Fruit fly (Drosophila melanogaster) whole organism, embryonic: ENCODE measurements around the gene CG16854.

Experiments
- B-H1 ChIP-seq: fragments of 200-800 bp; sonication (Bioruptor generic); IDR thresholded peaks from 3 replicates; pipeline ENCODE4 v1.3.6; 2022; ENCODE audit warnings: missing biosample characterization, missing genetic modification characterization
- CG10431 ChIP-seq: fragments of 200-800 bp; sonication (Bioruptor generic); optimal IDR thresholded peaks from 3 replicates; lab custom pipeline; 2018; ENCODE audit warnings: missing biosample characterization, mild to moderate bottlenecking, missing genetic modification characterization
- CG10959 ChIP-seq: fragments of 200-800 bp; sonication (Bioruptor generic); IDR thresholded peaks from 2 replicates; pipeline ENCODE4 v1.3.6; 2022; ENCODE audit warnings: missing biosample characterization, missing genetic modification characterization
- CG11696 ChIP-seq: fragments of 200-800 bp; sonication (Bioruptor generic); IDR thresholded peaks from 2 replicates; pipeline ENCODE4 v1.3.6; 2022; ENCODE audit warnings: missing biosample characterization, missing genetic modification characterization
- CG12236 ChIP-seq: fragments of 200-800 bp; sonication (Bioruptor generic); optimal IDR thresholded peaks from 2 replicates; lab custom pipeline; 2016; ENCODE audit warnings: missing biosample characterization, missing genetic modification characterization
- CG13894 ChIP-seq: fragments of 200-800 bp; sonication (Bioruptor generic); optimal IDR thresholded peaks from 3 replicates; lab custom pipeline; 2018; ENCODE audit warnings: missing biosample characterization, mild to moderate bottlenecking, missing genetic modification characterization, moderate library complexity
- CG14441 ChIP-seq: fragments of 200-800 bp; sonication (Bioruptor generic); IDR thresholded peaks from 2 replicates; pipeline ENCODE4 v1.3.6; 2022; ENCODE audit warnings: missing biosample characterization, missing genetic modification characterization
- CG15269 ChIP-seq: fragments of 200-800 bp; sonication (Bioruptor generic); optimal IDR thresholded peaks from 2 replicates; lab custom pipeline; 2018; ENCODE audit warnings: missing biosample characterization, mild to moderate bottlenecking, missing genetic modification characterization, moderate library complexity
- CG17829 ChIP-seq: fragments of 200-800 bp; optimal IDR thresholded peaks from 2 replicates; lab custom pipeline; 2019; ENCODE audit warnings: missing biosample characterization, mild to moderate bottlenecking, missing genetic modification characterization, moderate library complexity
- CG18599 ChIP-seq: fragments of 200-800 bp; sonication (Bioruptor generic); optimal IDR thresholded peaks from 3 replicates; lab custom pipeline; 2017; ENCODE audit warnings: missing biosample characterization, missing genetic modification characterization, mild to moderate bottlenecking, moderate library complexity, missing genetic modification reagents
- CG2202 ChIP-seq: fragments of 200-800 bp; sonication (Bioruptor generic); optimal IDR thresholded peaks from 2 replicates; lab custom pipeline; 2018; ENCODE audit warnings: missing biosample characterization, mild to moderate bottlenecking, missing genetic modification characterization
- CG3065 ChIP-seq: fragments of 200-800 bp; sonication (Bioruptor generic); optimal IDR thresholded peaks from 2 replicates; lab custom pipeline; 2016; ENCODE audit warnings: missing biosample characterization, missing genetic modification characterization
- CG31388 ChIP-seq: fragments of 200-800 bp; sonication (Bioruptor generic); optimal IDR thresholded peaks from 2 replicates; lab custom pipeline; 2016; ENCODE audit warnings: missing biosample characterization, missing genetic modification characterization
- CG34224 ChIP-seq: fragments of 200-800 bp; sonication (Bioruptor generic); IDR thresholded peaks from 3 replicates; pipeline ENCODE4 v1.3.6; 2022; ENCODE audit warnings: missing biosample characterization, missing genetic modification characterization; ENCODE audit not compliant: partially characterized antibody
- CG3838 ChIP-seq: fragments of 200-800 bp; sonication (Bioruptor generic); optimal IDR thresholded peaks from 3 replicates; lab custom pipeline; 2016; ENCODE audit warnings: missing biosample characterization, missing genetic modification characterization
- CG4707 ChIP-seq: fragments of 200-800 bp; sonication (Bioruptor generic); optimal IDR thresholded peaks from 2 replicates; lab custom pipeline; 2018; ENCODE audit warnings: missing biosample characterization, mild to moderate bottlenecking, missing genetic modification characterization, moderate library complexity
- CG6175 ChIP-seq: fragments of 200-800 bp; sonication (Bioruptor generic); IDR thresholded peaks from 3 replicates; pipeline ENCODE4 v1.3.6; 2022; ENCODE audit warnings: missing biosample characterization, missing genetic modification characterization
- CG6813 ChIP-seq: fragments of 200-800 bp; sonication (Bioruptor generic); optimal IDR thresholded peaks from 2 replicates; lab custom pipeline; 2017; ENCODE audit warnings: missing biosample characterization, missing genetic modification characterization, mild to moderate bottlenecking, moderate library complexity, missing genetic modification reagents
- CG7357 ChIP-seq: fragments of 200-800 bp; sonication (Bioruptor generic); IDR thresholded peaks from 3 replicates; pipeline ENCODE4 v1.3.6; 2022; ENCODE audit warnings: missing biosample characterization, missing genetic modification characterization
- CG7839 ChIP-seq: fragments of 200-800 bp; sonication (Bioruptor generic); optimal IDR thresholded peaks from 3 replicates; lab custom pipeline; 2018; ENCODE audit warnings: missing biosample characterization, mild to moderate bottlenecking, missing genetic modification characterization, moderate library complexity
- CG7963 ChIP-seq: fragments of 200-800 bp; sonication (Bioruptor generic); IDR thresholded peaks from 3 replicates; pipeline ENCODE4 v1.3.6; 2022; ENCODE audit warnings: missing biosample characterization, missing genetic modification characterization; ENCODE audit not compliant: partially characterized antibody
- CG9215 ChIP-seq: fragments of 200-800 bp; sonication (Bioruptor generic); IDR thresholded peaks from 2 replicates; pipeline ENCODE4 v1.3.6; 2022; ENCODE audit warnings: missing biosample characterization, missing genetic modification characterization
- CHES-1-like ChIP-seq: fragments of 200-800 bp; sonication (Bioruptor generic); optimal IDR thresholded peaks from 2 replicates; lab custom pipeline; 2016; ENCODE audit warnings: missing biosample characterization, missing genetic modification characterization
- Deaf1 ChIP-seq: fragments of 200-800 bp; optimal IDR thresholded peaks from 3 replicates; lab custom pipeline; 2019; ENCODE audit warnings: missing biosample characterization, mild to moderate bottlenecking, missing genetic modification characterization, moderate library complexity
- Elba2 ChIP-seq: fragments of 200-800 bp; sonication (Bioruptor generic); optimal IDR thresholded peaks from 3 replicates; lab custom pipeline; 2016; ENCODE audit warnings: missing biosample characterization, missing genetic modification characterization
- GATAe ChIP-seq: fragments of 200-800 bp; sonication (Bioruptor generic); conservative IDR thresholded peaks from 2 replicates; pipeline ENCODE4 v1.3.6; 2022; ENCODE audit warnings: missing biosample characterization, missing genetic modification characterization
- Gug ChIP-seq: fragments of 200-800 bp; sonication (Bioruptor generic); IDR thresholded peaks from 4 replicates; pipeline ENCODE4 v1.3.6; 2022; ENCODE audit warnings: missing biosample characterization, missing genetic modification characterization
- Hand ChIP-seq: fragments of 200-800 bp; sonication (Bioruptor generic); optimal IDR thresholded peaks from 2 replicates; lab custom pipeline; 2017; ENCODE audit warnings: mild to moderate bottlenecking, missing biosample characterization, missing genetic modification reagents, missing genetic modification characterization
- Kr ChIP-seq: fragments of 200-800 bp; sonication (Bioruptor generic); optimal IDR thresholded peaks from 2 replicates; lab custom pipeline; 2017; ENCODE audit warnings: missing biosample characterization, mild to moderate bottlenecking, missing genetic modification characterization
- MBD-R2 ChIP-seq: fragments of 200-800 bp; sonication (Bioruptor generic); IDR thresholded peaks from 2 replicates; pipeline ENCODE4 v1.3.6; 2022; ENCODE audit warnings: missing biosample characterization, missing genetic modification characterization
- aop ChIP-seq: fragments of 200-800 bp; sonication (Bioruptor generic); IDR thresholded peaks from 2 replicates; pipeline ENCODE4 v1.3.6; 2022; ENCODE audit warnings: missing biosample characterization, missing genetic modification characterization
- bowl ChIP-seq: fragments of 200-800 bp; sonication (Bioruptor generic); IDR thresholded peaks from 2 replicates; pipeline ENCODE4 v1.3.6; 2022; ENCODE audit warnings: missing biosample characterization, missing genetic modification characterization
- bsh ChIP-seq, 2 experiments: fragments of 200-800 bp; sonication (Bioruptor generic); optimal IDR thresholded peaks; 2 replicates each; lab custom pipeline; 2017 to 2018; ENCODE audit warnings: mild to moderate bottlenecking in 2 of 2, missing biosample characterization in 2 of 2, missing genetic modification characterization in 2 of 2, moderate library complexity in 1 of 2
- caup ChIP-seq: fragments of 200-800 bp; sonication (Bioruptor generic); optimal IDR thresholded peaks from 3 replicates; lab custom pipeline; 2017; ENCODE audit warnings: missing biosample characterization, mild to moderate bottlenecking, missing genetic modification characterization, moderate library complexity; ENCODE audit not compliant: severe bottlenecking
- crp ChIP-seq, 2 experiments: fragments of 200-800 bp; sonication (Bioruptor generic); optimal IDR thresholded peaks; 2 replicates in 1 of 2; 3 replicates in 1 of 2; lab custom pipeline; 2017; ENCODE audit warnings: missing biosample characterization in 2 of 2, missing genetic modification characterization in 2 of 2, mild to moderate bottlenecking in 1 of 2, moderate library complexity in 1 of 2
- eve ChIP-seq, 2 experiments: fragments of >200 bp; optimal IDR thresholded peaks; 2 replicates each; lab custom pipeline; 2017; ENCODE audit warnings: missing biosample characterization in 2 of 2, missing genetic modification characterization in 2 of 2
- fu2 ChIP-seq: fragments of 200-800 bp; sonication (Bioruptor generic); optimal IDR thresholded peaks from 2 replicates; lab custom pipeline; 2016; ENCODE audit warnings: missing biosample characterization, missing genetic modification characterization
- gcm ChIP-seq: fragments of 200-800 bp; sonication (Bioruptor generic); optimal IDR thresholded peaks from 2 replicates; lab custom pipeline; 2019; ENCODE audit warnings: missing biosample characterization, mild to moderate bottlenecking, missing genetic modification characterization, moderate library complexity
- gsb-n ChIP-seq: fragments of 200-800 bp; sonication (Bioruptor generic); optimal IDR thresholded peaks from 3 replicates; lab custom pipeline; 2018; ENCODE audit warnings: missing biosample characterization, mild to moderate bottlenecking, missing genetic modification characterization
- ken ChIP-seq: fragments of 200-800 bp; sonication (Bioruptor generic); IDR thresholded peaks from 3 replicates; pipeline ENCODE4 v1.3.6; 2022; ENCODE audit warnings: missing biosample characterization, missing genetic modification characterization
- lov ChIP-seq, 2 experiments: fragments of 200-800 bp in 1 of 2; fragments of >200 bp in 1 of 2; sonication (Bioruptor generic) in 1 of 2; IDR thresholded peaks in 1 of 2; optimal IDR thresholded peaks in 1 of 2; 2 replicates in 1 of 2; 3 replicates in 1 of 2; pipeline versions ENCODE4 v1.3.6 to Lab custom; 2017 to 2022; ENCODE audit warnings: missing biosample characterization in 1 of 2, missing genetic modification characterization in 1 of 2
- nom ChIP-seq: fragments of 200-800 bp; sonication (Bioruptor generic); optimal IDR thresholded peaks from 2 replicates; lab custom pipeline; 2017; ENCODE audit warnings: missing biosample characterization, missing genetic modification characterization, mild to moderate bottlenecking, moderate library complexity, missing genetic modification reagents
- pan ChIP-seq, 4 experiments: fragments of >200 bp in 3 of 4; fragments of 200-800 bp in 1 of 4; sonication (Bioruptor generic) in 1 of 4; optimal IDR thresholded peaks in 3 of 4; IDR thresholded peaks in 1 of 4; 2 replicates each; pipeline versions ENCODE4 v1.3.6 to Lab custom; 2017 to 2022; ENCODE audit warnings: missing biosample characterization in 2 of 4, missing genetic modification characterization in 2 of 4, mixed read lengths in 1 of 4
- row ChIP-seq: fragments of 200-800 bp; sonication (Bioruptor generic); IDR thresholded peaks from 3 replicates; pipeline ENCODE4 v1.3.6; 2022; ENCODE audit warnings: missing biosample characterization, missing genetic modification characterization
- sens ChIP-seq: fragments of 200-800 bp; sonication (Bioruptor generic); peaks from one replicate; lab custom pipeline; 2016; ENCODE audit warnings: missing biosample characterization, missing genetic modification characterization
- ssp ChIP-seq: fragments of 200-800 bp; sonication (Bioruptor generic); IDR thresholded peaks from 2 replicates; pipeline ENCODE4 v1.3.6; 2022; ENCODE audit warnings: missing biosample characterization, missing genetic modification characterization
- sug ChIP-seq: fragments of 200-800 bp; optimal IDR thresholded peaks from 2 replicates; lab custom pipeline; 2019; ENCODE audit warnings: missing biosample characterization, mild to moderate bottlenecking, missing genetic modification characterization, moderate library complexity
- yki ChIP-seq: fragments of >200 bp; optimal IDR thresholded peaks from 3 replicates; lab custom pipeline; 2018
- zen ChIP-seq: fragments of 200-800 bp; sonication (Bioruptor generic); optimal IDR thresholded peaks from 3 replicates; lab custom pipeline; 2018; ENCODE audit warnings: missing biosample characterization, mild to moderate bottlenecking, missing genetic modification characterization, moderate library complexity

CG16854 gene

dm6 chr2L:11123499-11123898 is 37.0 kb downstream of the CG16854 start, which contains the start of the genes Csl4 and Nup160 (continued):
- peak in 1 of 2 experiments; percentile 75 for TF ChIP-seq bsh (GFP tag; optimal IDR thresholded peaks at IDR 0.05; lab: Kevin White, UChicago)
- TF ChIP-seq CG3838 (GFP tag; lab: Kevin White, UChicago) = peak; percentile 6
- TF ChIP-seq caup (GFP tag; lab: Kevin White, UChicago) = peak; percentile 74
- TF ChIP-seq ken (GFP tag; lab: Robert Waterston, UW) = peak; percentile 85
- no peak for TF ChIP-seq CG4707 (GFP tag; lab: Kevin White, UChicago)
- no peak for TF ChIP-seq CG15269 (tag; lab: Kevin White, UChicago)
- TF ChIP-seq GATAe (GFP tag; lab: Robert Waterston, UW) = no peak
- peak; percentile 36; the same call in 1 of the 3 replicates for TF ChIP-seq B-H1 (GFP tag; lab: Robert Waterston, UW)
- no peak for TF ChIP-seq pan (optimal IDR thresholded peaks at IDR 0.05; lab: Kevin White, UChicago)
- TF ChIP-seq pan (GFP tag; optimal IDR thresholded peaks at IDR 0.05 in 1 of 2, IDR thresholded peaks at IDR 0.05 in 1 of 2) = peak in 1 of 2 experiments; percentile 81
- TF ChIP-seq Deaf1 = no peak
- no peak for TF ChIP-seq Kr
- TF ChIP-seq Gug (GFP tag; lab: Robert Waterston, UW) = peak; percentile 66; the same call in 2 of the 4 replicates
- no peak for TF ChIP-seq CG6813 (GFP tag; lab: Kevin White, UChicago)
- peak; percentile 34; the same call in 1 of the 3 replicates for TF ChIP-seq CG34224
- TF ChIP-seq crp (GFP tag; optimal IDR thresholded peaks at IDR 0.05; lab: Kevin White, UChicago) = peak in 1 of 2 experiments; percentile 49
- TF ChIP-seq zen = peak; percentile 68
- TF ChIP-seq CHES-1-like (GFP tag; lab: Kevin White, UChicago) = peak; percentile 88
- no peak for TF ChIP-seq eve (GFP tag; optimal IDR thresholded peaks at IDR 0.05; lab: Kevin White, UChicago)
- no peak for TF ChIP-seq gcm (GFP tag; lab: Kevin White, UChicago)
- peak; percentile 70 for TF ChIP-seq CG14441 (GFP tag; lab: Robert Waterston, UW)
- no peak for TF ChIP-seq CG13894 (tag; lab: Kevin White, UChicago)
- no peak for TF ChIP-seq aop
- TF ChIP-seq CG7963 (GFP tag; lab: Robert Waterston, UW) = no peak
- TF ChIP-seq CG7357 (GFP tag; lab: Robert Waterston, UW) = peak; percentile 34; the same call in 1 of the 3 replicates
- TF ChIP-seq yki (lab: Kevin White, UChicago) = no peak
- no peak for TF ChIP-seq bowl (GFP tag; lab: Robert Waterston, UW)
- peak; percentile 55 for TF ChIP-seq Elba2 (GFP tag; lab: Kevin White, UChicago)
- no peak for TF ChIP-seq nom (GFP tag; lab: Kevin White, UChicago)
- TF ChIP-seq CG17829 = peak; percentile 64
- TF ChIP-seq CG7839 (tag; lab: Kevin White, UChicago) = no peak
- TF ChIP-seq sens = peak; percentile 98
- TF ChIP-seq CG6175 = no peak
- peak; percentile 38 for TF ChIP-seq CG3065
- TF ChIP-seq CG12236 (GFP tag; lab: Kevin White, UChicago) = peak; percentile 69
- TF ChIP-seq fu2 (GFP tag; lab: Kevin White, UChicago) = peak; percentile 85
- TF ChIP-seq ssp (GFP tag; lab: Robert Waterston, UW) = peak; percentile 51
- peak; percentile 93 for TF ChIP-seq row (GFP tag; lab: Robert Waterston, UW)
- TF ChIP-seq CG31388 (GFP tag; lab: Kevin White, UChicago) = peak; percentile 42
- TF ChIP-seq MBD-R2 (GFP tag; lab: Robert Waterston, UW) = peak; percentile 93
- TF ChIP-seq CG9215 = peak; percentile 53
- no peak for TF ChIP-seq Hand (GFP tag; lab: Kevin White, UChicago)
- 0 out of 2 replicates have a peak, but pooled peaks have one; percentile 8 for TF ChIP-seq CG11696 (GFP tag; lab: Robert Waterston, UW)
- TF ChIP-seq lov (optimal IDR thresholded peaks at IDR 0.05; lab: Kevin White, UChicago) = no peak
- no peak for TF ChIP-seq lov (GFP tag; IDR thresholded peaks at IDR 0.05; lab: Robert Waterston, UW)
- no peak for TF ChIP-seq gsb-n (tag; lab: Kevin White, UChicago)
- TF ChIP-seq CG18599 = peak; percentile 76
- TF ChIP-seq sug = no peak
- TF ChIP-seq CG10959 (GFP tag; lab: Robert Waterston, UW) = peak; percentile 36; the same call in 1 of the 2 replicates
- peak; percentile 33 for TF ChIP-seq CG2202
- peak; percentile 10 for TF ChIP-seq CG10431 (GFP tag; lab: Kevin White, UChicago)
